Fruit fly (Drosophila melanogaster) S2 (cell line): ENCODE results near the gene Or10a.

Source experiments
- CG8478 ChIP-seq: fragments of >200 bp; optimal IDR thresholded peaks from 2 replicates; lab custom pipeline; 2018
- CTCF ChIP-seq, 2 experiments: fragments of >200 bp; optimal IDR thresholded peaks; 2 replicates each; lab custom pipeline; 2018

DNA sequence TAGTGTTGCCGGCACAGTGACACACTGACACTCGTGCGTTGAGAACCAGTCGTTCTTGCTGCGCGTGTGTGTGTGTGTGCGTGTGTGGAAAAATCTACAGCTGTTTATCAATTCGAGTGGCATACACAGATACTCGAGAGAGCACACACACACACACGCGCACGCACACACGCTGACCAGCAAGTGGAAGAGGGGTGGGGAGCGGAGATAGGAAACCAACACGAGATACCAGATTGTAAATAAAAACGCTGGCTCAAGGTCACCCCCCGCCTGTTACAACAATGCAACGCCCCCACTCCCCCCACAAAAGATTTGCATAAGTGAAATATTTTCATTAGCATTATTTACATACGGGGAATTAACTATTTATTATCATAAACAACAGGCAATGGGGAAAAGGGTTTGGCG, 10.1 kb upstream of the Or10a start:
- TF ChIP-seq CTCF (optimal IDR thresholded peaks at IDR 0.05; lab: Kevin White, UChicago) (no peak), CG8478 (lab: Kevin White, UChicago) (no peak)
